Fruit fly (Drosophila melanogaster): Measurements from ENCODE around the gene Tspo.

DNA sequence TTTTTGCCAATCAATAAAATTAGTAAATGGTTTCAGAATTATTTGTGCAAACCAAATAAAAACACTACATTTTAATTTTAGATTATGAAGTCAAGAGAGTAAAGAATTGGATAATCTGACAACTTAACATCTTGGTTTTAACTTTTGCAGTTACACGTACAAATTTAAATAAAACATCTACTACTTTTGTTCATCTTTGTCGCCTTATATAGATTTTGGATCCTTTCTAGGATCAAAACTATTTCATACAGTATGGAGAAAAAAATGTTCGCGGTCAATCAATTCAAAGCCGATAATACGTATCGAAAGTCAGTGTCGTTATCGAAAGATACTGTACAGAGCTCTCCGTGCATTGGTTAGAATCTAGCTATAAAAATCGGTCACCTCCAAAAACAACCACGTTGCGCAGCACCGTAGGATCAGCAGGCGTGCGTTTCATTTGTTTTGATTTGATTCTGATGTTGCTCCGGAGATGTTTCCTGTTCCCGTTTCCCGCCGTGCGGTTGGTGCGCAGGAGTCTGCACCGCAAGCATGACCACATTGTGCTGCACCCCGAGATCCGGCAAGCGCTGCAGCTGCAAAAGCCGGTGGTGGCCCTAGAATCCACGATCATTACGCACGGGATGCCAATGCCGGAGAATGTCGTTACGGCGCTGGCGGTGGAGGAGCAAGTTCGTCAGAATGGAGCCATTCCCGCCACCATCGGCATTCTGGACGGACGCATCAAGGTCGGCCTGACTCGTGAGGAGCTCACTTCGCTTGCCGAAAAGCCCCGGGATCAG lies 4.5 kb downstream of the Tspo start, which contains the start of the genes uncNacbeta and CG2794:
- no peak for TF ChIP-seq psq (GFP tag; optimal IDR thresholded peaks at IDR 0.05)
- TF ChIP-seq Hr78 (GFP tag; optimal IDR thresholded peaks at IDR 0.05) = no peak
- no peak for TF ChIP-seq pan (optimal IDR thresholded peaks at IDR 0.05)
- no peak for TF ChIP-seq tai (GFP tag; optimal IDR thresholded peaks at IDR 0.05)
- no peak for TF ChIP-seq OdsH (GFP tag; optimal IDR thresholded peaks at IDR 0.05)
- no peak for TF ChIP-seq HLH106 (tag; optimal IDR thresholded peaks at IDR 0.05)
- TF ChIP-seq sv (GFP tag; optimal IDR thresholded peaks at IDR 0.05) = no peak
- no peak for TF ChIP-seq Rel (GFP tag; optimal IDR thresholded peaks at IDR 0.05)
- TF ChIP-seq Rel (tag; optimal IDR thresholded peaks at IDR 0.05) = no peak
